Worm (Caenorhabditis elegans) whole organism, mixed stage, embryonic: Measurements from ENCODE around the gene srd-40.
A peak's percentile ranks its signal among the peaks of the same experiment; 100 is the strongest.

Experiments
- M03D4.4 ChIP-seq: sonication (generic microtip); optimal IDR thresholded peaks from 2 replicates; lab custom pipeline; 2017; ENCODE audit warnings: mild to moderate bottlenecking, missing genetic modification characterization, missing compliant biosample characterization
- bed-3 ChIP-seq: fragments of 200-800 bp; sonication (Bioruptor generic); optimal IDR thresholded peaks from 3 replicates; lab custom pipeline; 2018; ENCODE audit warnings: mild to moderate bottlenecking, missing genetic modification characterization, moderate library complexity, missing compliant biosample characterization
- blmp-1 ChIP-seq: fragments of 150-350 bp; optimal IDR thresholded peaks from 2 replicates; lab custom pipeline; 2014; ENCODE audit warnings: missing biosample characterization, missing genetic modification characterization
- ceh-39 ChIP-seq: fragments of 150-350 bp; optimal IDR thresholded peaks from 2 replicates; lab custom pipeline; 2014; ENCODE audit warnings: missing biosample characterization, missing genetic modification characterization
- ceh-43 ChIP-seq: fragments of 200-800 bp; sonication (Bioruptor generic); optimal IDR thresholded peaks from 2 replicates; lab custom pipeline; 2018; ENCODE audit warnings: mild to moderate bottlenecking, missing genetic modification characterization, moderate library complexity, missing compliant biosample characterization
- ceh-83 ChIP-seq: fragments of 200-800 bp; sonication (Bioruptor generic); optimal IDR thresholded peaks from 2 replicates; lab custom pipeline; 2018; ENCODE audit warnings: mild to moderate bottlenecking, missing genetic modification characterization, missing compliant biosample characterization
- ces-1 ChIP-seq: fragments of 150-350 bp; optimal IDR thresholded peaks from 2 replicates; lab custom pipeline; 2014; ENCODE audit warnings: missing biosample characterization, missing genetic modification reagents, missing genetic modification characterization
- cnd-1 ChIP-seq: fragments of 200-800 bp; sonication (Bioruptor generic); optimal IDR thresholded peaks from 2 replicates; lab custom pipeline; 2018; ENCODE audit warnings: mild to moderate bottlenecking, missing genetic modification characterization, missing compliant biosample characterization
- drap-1 ChIP-seq: fragments of 200-800 bp; sonication (Bioruptor generic); optimal IDR thresholded peaks from 3 replicates; lab custom pipeline; 2018; ENCODE audit warnings: mild to moderate bottlenecking, missing genetic modification characterization, missing compliant biosample characterization
- elt-1 ChIP-seq: sonication (generic microtip); optimal IDR thresholded peaks from 2 replicates; lab custom pipeline; 2017; ENCODE audit warnings: missing genetic modification characterization, mild to moderate bottlenecking, missing compliant biosample characterization, antibody characterized with exemption, moderate library complexity, borderline replicate concordance; ENCODE audit not compliant: insufficient read depth
- elt-3 ChIP-seq: fragments of 150-350 bp; optimal IDR thresholded peaks from 2 replicates; lab custom pipeline; 2014; ENCODE audit warnings: missing biosample characterization, missing genetic modification characterization
- ham-2 ChIP-seq: fragments of 200-800 bp; sonication (Bioruptor generic); optimal IDR thresholded peaks from 2 replicates; lab custom pipeline; 2018; ENCODE audit warnings: mild to moderate bottlenecking, missing genetic modification characterization, missing compliant biosample characterization
- hlh-1 ChIP-seq: fragments of 150-350 bp; optimal IDR thresholded peaks from 2 replicates; lab custom pipeline; 2014; ENCODE audit warnings: missing biosample characterization, missing genetic modification reagents, missing genetic modification characterization
- lin-13 ChIP-seq: fragments of 150-350 bp; optimal IDR thresholded peaks from 2 replicates; lab custom pipeline; 2014; ENCODE audit warnings: missing biosample characterization, missing genetic modification characterization
- lin-32 ChIP-seq: fragments of 200-800 bp; sonication (Bioruptor generic); optimal IDR thresholded peaks from 2 replicates; lab custom pipeline; 2018; ENCODE audit warnings: mild to moderate bottlenecking, missing genetic modification characterization, missing compliant biosample characterization
- lsy-2 ChIP-seq: fragments of 150-350 bp; optimal IDR thresholded peaks from 2 replicates; lab custom pipeline; 2014; ENCODE audit warnings: missing biosample characterization, missing genetic modification characterization
- mep-1 ChIP-seq: fragments of 150-350 bp; optimal IDR thresholded peaks from 2 replicates; lab custom pipeline; 2017; ENCODE audit warnings: missing biosample characterization, missing genetic modification reagents, missing genetic modification characterization, inconsistent platforms
- mls-2 ChIP-seq: sonication (generic microtip); optimal IDR thresholded peaks from 2 replicates; lab custom pipeline; 2016; ENCODE audit warnings: mild to moderate bottlenecking, missing genetic modification characterization, moderate library complexity, missing compliant biosample characterization
- nhr-12 ChIP-seq: fragments of 150-350 bp; optimal IDR thresholded peaks from 2 replicates; lab custom pipeline; 2014; ENCODE audit warnings: missing biosample characterization, missing genetic modification characterization
- nhr-237 ChIP-seq: fragments of 150-350 bp; optimal IDR thresholded peaks from 2 replicates; lab custom pipeline; 2014; ENCODE audit warnings: missing biosample characterization, missing genetic modification characterization
- nhr-28 ChIP-seq: fragments of 150-350 bp; optimal IDR thresholded peaks from 2 replicates; lab custom pipeline; 2014; ENCODE audit warnings: missing biosample characterization, missing genetic modification characterization
- nhr-76 ChIP-seq: sonication (generic microtip); optimal IDR thresholded peaks from 2 replicates; lab custom pipeline; 2017; ENCODE audit warnings: missing biosample characterization, missing genetic modification characterization
- pha-4 ChIP-seq: fragments of 150-350 bp; optimal IDR thresholded peaks from 2 replicates; lab custom pipeline; 2018; ENCODE audit warnings: missing biosample characterization, missing genetic modification reagents, missing genetic modification characterization
- sem-2 ChIP-seq: fragments of 200-800 bp; sonication (Bioruptor generic); optimal IDR thresholded peaks from 2 replicates; lab custom pipeline; 2018; ENCODE audit warnings: mild to moderate bottlenecking, missing genetic modification characterization, missing compliant biosample characterization
- snpc-4 ChIP-seq: fragments of 150-350 bp; optimal IDR thresholded peaks from 2 replicates; lab custom pipeline; 2014; ENCODE audit warnings: missing biosample characterization, missing genetic modification characterization
- sptf-1 ChIP-seq: sonication (generic microtip); optimal IDR thresholded peaks from 2 replicates; lab custom pipeline; 2017; ENCODE audit warnings: mild to moderate bottlenecking, missing genetic modification characterization, moderate library complexity, missing compliant biosample characterization
- tbx-8 ChIP-seq: fragments of 200-800 bp; sonication (Bioruptor generic); optimal IDR thresholded peaks from 2 replicates; lab custom pipeline; 2018; ENCODE audit warnings: mild to moderate bottlenecking, missing genetic modification characterization, moderate library complexity, missing compliant biosample characterization
- unc-120 ChIP-seq: sonication (generic microtip); optimal IDR thresholded peaks from 2 replicates; lab custom pipeline; 2017; ENCODE audit warnings: missing genetic modification characterization, missing compliant biosample characterization; ENCODE audit not compliant: poor library complexity, severe bottlenecking
- unc-62 ChIP-seq: fragments of 150-350 bp; optimal IDR thresholded peaks from 2 replicates; lab custom pipeline; 2014; ENCODE audit warnings: missing biosample characterization, missing genetic modification reagents, missing genetic modification characterization
- zip-8 ChIP-seq: fragments of 150-350 bp; optimal IDR thresholded peaks from 2 replicates; lab custom pipeline; 2014; ENCODE audit warnings: missing biosample characterization, missing genetic modification characterization

Gene srd-40

DNA sequence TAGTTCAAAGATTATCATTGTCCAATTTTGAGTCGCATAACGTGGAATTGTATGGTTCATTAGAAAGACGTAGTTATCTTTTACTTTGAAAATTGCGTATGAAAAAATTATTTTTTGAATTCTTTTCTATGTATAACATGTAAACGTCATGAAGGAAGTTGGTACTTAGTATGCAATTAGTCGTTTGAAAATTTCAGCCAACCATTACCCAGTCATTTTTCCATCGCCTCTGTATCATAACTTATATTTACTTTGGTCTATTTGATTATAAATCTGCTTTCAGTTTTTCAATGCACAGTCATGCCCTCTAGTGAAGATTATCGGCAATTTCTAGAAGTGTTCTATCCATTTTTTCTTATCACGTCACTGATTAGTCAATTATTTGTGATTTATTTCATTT, 2.9 kb downstream of the srd-40 start, which contains the start of gene srd-41:
TSS of gene srd-41 (plus strand) at position 301 of the 400 bp plus-strand sequence.
- TF ChIP-seq ces-1 (GFP tag; lab: Kevin White, UChicago) (no peak), bed-3 (GFP tag; lab: Kevin White, UChicago) (no peak), zip-8 (tag; lab: Kevin White, UChicago) (no peak), nhr-28 (tag; lab: Kevin White, UChicago) (no peak), drap-1 (GFP tag; lab: Kevin White, UChicago) (no peak), mep-1 (tag; lab: Kevin White, UChicago) (no peak), sem-2 (GFP tag; lab: Kevin White, UChicago) (no peak), M03D4.4 (tag; lab: Kevin White, UChicago) (no peak), lsy-2 (tag; lab: Kevin White, UChicago) (no peak), nhr-237 (tag; lab: Kevin White, UChicago) (no peak), nhr-12 (no peak), cnd-1 (tag; lab: Kevin White, UChicago) (no peak), lin-32 (GFP tag; lab: Kevin White, UChicago) (no peak), blmp-1 (tag; lab: Kevin White, UChicago) (no peak), hlh-1 (no peak)

- no peak for TF ChIP-seq nhr-28 (tag; lab: Kevin White, UChicago)
- TF ChIP-seq nhr-237 (tag; lab: Kevin White, UChicago) = no peak
- no peak for TF ChIP-seq ces-1 (GFP tag; lab: Kevin White, UChicago)
- TF ChIP-seq ceh-39 (tag; lab: Kevin White, UChicago) = no peak
- TF ChIP-seq mls-2 (tag; lab: Kevin White, UChicago) = no peak
- no peak for TF ChIP-seq nhr-76 (tag; lab: Kevin White, UChicago)
- TF ChIP-seq ham-2 = no peak
- TF ChIP-seq M03D4.4 (tag; lab: Kevin White, UChicago) = no peak
- no peak for TF ChIP-seq zip-8 (tag; lab: Kevin White, UChicago)
- no peak for TF ChIP-seq ceh-43
- TF ChIP-seq lin-32 (GFP tag; lab: Kevin White, UChicago) = no peak
- no peak for TF ChIP-seq drap-1 (GFP tag; lab: Kevin White, UChicago)
- no peak for TF ChIP-seq elt-1 (tag; lab: Kevin White, UChicago)
- TF ChIP-seq blmp-1 (tag; lab: Kevin White, UChicago) = no peak
- no peak for TF ChIP-seq cnd-1 (tag; lab: Kevin White, UChicago)
- TF ChIP-seq snpc-4 (tag; lab: Kevin White, UChicago) = no peak
- no peak for TF ChIP-seq elt-3 (tag; lab: Kevin White, UChicago)
Observed at ce11 chrX:12328676-12329075, 5.1 kb downstream of the srd-40 start, which contains the start of gene srd-45. srd-45 (plus strand) TSS chrX:12328976.

- TF ChIP-seq lsy-2 (tag; lab: Kevin White, UChicago) (no peak), tbx-8 (no peak), M03D4.4 (tag; lab: Kevin White, UChicago) (no peak), mep-1 (tag; lab: Kevin White, UChicago) (no peak), lin-13 (tag; lab: Kevin White, UChicago) (no peak), nhr-237 (tag; lab: Kevin White, UChicago) (no peak), bed-3 (GFP tag; lab: Kevin White, UChicago) (no peak)
Observed at ce11 chrX:12331795-12332194, 8.3 kb downstream of the srd-40 start, which contains the start of gene srd-46. srd-46 (plus strand) TSS chrX:12332095.

- no peak for TF ChIP-seq zip-8 (tag; lab: Kevin White, UChicago)
- no peak for TF ChIP-seq lin-32 (GFP tag; lab: Kevin White, UChicago)
- no peak for TF ChIP-seq tbx-8
- TF ChIP-seq, all 35 proteins: peak for 0
Observed at ce11 chrX:12333479-12333878, 9.9 kb downstream of the srd-40 start, which contains the start of gene srd-47. srd-47 (plus strand) TSS chrX:12333642.

DNA sequence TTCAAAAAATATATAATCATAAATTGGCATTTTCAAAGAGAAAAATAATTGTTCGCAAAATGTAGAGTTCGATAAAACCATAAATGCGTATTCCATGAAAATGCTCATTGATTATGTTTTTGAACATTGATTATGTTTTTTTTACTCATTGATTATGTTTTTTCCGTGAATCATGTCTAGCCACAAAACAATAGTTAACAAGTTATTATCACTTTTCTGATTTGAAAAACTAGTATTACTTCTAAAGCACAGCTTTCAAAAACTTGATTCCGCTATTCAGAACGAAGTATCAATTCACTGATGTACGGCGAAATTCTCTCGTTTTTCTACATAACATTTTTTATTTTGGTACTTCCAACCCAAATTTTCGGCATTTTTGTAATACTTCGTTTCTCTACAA, 12.3 kb downstream of the srd-40 start, which contains the start of gene srd-48:
TSS of gene srd-48 (plus strand) at position 301 of the 400 bp plus-strand sequence.
- TF ChIP-seq zip-8 (tag; lab: Kevin White, UChicago) = no peak

DNA sequence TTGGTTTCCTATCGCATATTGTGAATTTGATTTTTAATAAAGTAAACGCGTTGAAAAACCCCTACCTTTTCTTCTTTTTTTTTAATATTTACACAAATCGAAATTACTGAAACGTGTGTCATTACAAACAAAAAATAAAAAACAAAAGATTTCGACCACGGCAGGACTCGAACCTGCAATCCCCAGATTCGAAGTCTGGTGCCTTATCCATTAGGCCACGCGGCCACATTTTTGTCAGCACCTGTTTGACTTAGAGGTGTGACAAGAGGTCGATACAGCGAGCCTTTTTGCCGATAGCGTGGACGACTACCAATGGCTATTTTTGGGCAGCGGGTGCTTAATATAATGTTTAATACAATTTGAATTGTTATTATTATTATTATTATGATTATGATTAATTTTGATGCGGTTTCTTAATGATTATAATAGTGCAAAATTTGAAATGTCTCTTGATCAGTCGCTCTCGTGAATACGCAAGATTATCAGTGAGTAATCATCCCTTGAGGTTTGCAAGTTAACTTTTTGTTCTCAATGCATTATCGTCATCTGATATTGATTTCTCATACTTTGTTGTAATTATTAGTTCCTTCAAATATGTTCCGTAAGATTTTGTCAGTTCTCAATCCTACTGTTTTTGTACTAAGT, 14.4 kb downstream of the srd-40 start, which contains the start of gene srd-44:
TSS of gene srd-44 (plus strand) at position 595 of the 645 bp plus-strand sequence.
- TF ChIP-seq sem-2 (GFP tag; lab: Kevin White, UChicago) = peak; percentile 58
- no peak for TF ChIP-seq ceh-43
- peak; percentile 49 for TF ChIP-seq M03D4.4 (tag; lab: Kevin White, UChicago)
- TF ChIP-seq tbx-8 = no peak
- peak; percentile 72 for TF ChIP-seq ceh-83 (GFP tag; lab: Kevin White, UChicago)
- TF ChIP-seq sptf-1 (tag; lab: Kevin White, UChicago) = no peak
- TF ChIP-seq unc-62 (GFP tag; lab: Kevin White, UChicago) = no peak
- TF ChIP-seq unc-120 (tag; lab: Kevin White, UChicago) = no peak
- TF ChIP-seq cnd-1 (tag; lab: Kevin White, UChicago) = peak; percentile 26
- no peak for TF ChIP-seq bed-3 (GFP tag; lab: Kevin White, UChicago)
- TF ChIP-seq nhr-237 (tag; lab: Kevin White, UChicago) = no peak
- TF ChIP-seq pha-4 = no peak
